Fruit fly (Drosophila melanogaster) whole organism, embryonic: ENCODE results near the gene Mer.

Experiments used
- Asciz ChIP-seq: fragments of 200-800 bp; sonication (Bioruptor generic); optimal IDR thresholded peaks from 2 replicates; lab custom pipeline; 2017; ENCODE audit warnings: missing biosample characterization, mild to moderate bottlenecking, missing genetic modification characterization, missing genetic modification reagents
- Bteb2 ChIP-seq: fragments of 200-800 bp; sonication (Bioruptor generic); optimal IDR thresholded peaks from 2 replicates; lab custom pipeline; 2016; ENCODE audit warnings: missing biosample characterization, missing genetic modification characterization
- CG10267 ChIP-seq: fragments of 200-800 bp; sonication (Bioruptor generic); optimal IDR thresholded peaks from 2 replicates; lab custom pipeline; 2018; ENCODE audit warnings: missing biosample characterization, mild to moderate bottlenecking, missing genetic modification characterization, moderate library complexity
- CG11696 ChIP-seq: fragments of 200-800 bp; sonication (Bioruptor generic); IDR thresholded peaks from 2 replicates; pipeline ENCODE4 v1.3.6; 2022; ENCODE audit warnings: missing biosample characterization, missing genetic modification characterization
- CG14441 ChIP-seq: fragments of 200-800 bp; sonication (Bioruptor generic); IDR thresholded peaks from 2 replicates; pipeline ENCODE4 v1.3.6; 2022; ENCODE audit warnings: missing biosample characterization, missing genetic modification characterization
- CG15269 ChIP-seq: fragments of 200-800 bp; sonication (Bioruptor generic); optimal IDR thresholded peaks from 2 replicates; lab custom pipeline; 2018; ENCODE audit warnings: missing biosample characterization, mild to moderate bottlenecking, missing genetic modification characterization, moderate library complexity
- CG16813 ChIP-seq: fragments of 200-800 bp; sonication (Bioruptor generic); IDR thresholded peaks from 3 replicates; pipeline ENCODE4 v1.3.6; 2022; ENCODE audit warnings: missing biosample characterization, missing genetic modification characterization; ENCODE audit not compliant: partially characterized antibody
- CG17385 ChIP-seq: fragments of 200-800 bp; sonication (Bioruptor generic); optimal IDR thresholded peaks from 3 replicates; lab custom pipeline; 2018; ENCODE audit warnings: missing biosample characterization, mild to moderate bottlenecking, missing genetic modification characterization
- CG30020 ChIP-seq: fragments of 200-800 bp; optimal IDR thresholded peaks from 2 replicates; lab custom pipeline; 2019; ENCODE audit warnings: missing biosample characterization, mild to moderate bottlenecking, missing genetic modification characterization, moderate library complexity
- CG30431 ChIP-seq: fragments of 200-800 bp; sonication (Bioruptor generic); optimal IDR thresholded peaks from 2 replicates; lab custom pipeline; 2017; ENCODE audit warnings: missing biosample characterization, missing genetic modification characterization
- CG31224 ChIP-seq: fragments of 200-800 bp; sonication (Bioruptor generic); IDR thresholded peaks from 2 replicates; pipeline ENCODE4 v1.3.6; 2022; ENCODE audit warnings: missing biosample characterization, missing genetic modification characterization
- CG4360 ChIP-seq: fragments of 200-800 bp; sonication (Bioruptor generic); IDR thresholded peaks from 2 replicates; pipeline ENCODE4 v1.3.6; 2022; ENCODE audit warnings: missing biosample characterization, missing genetic modification characterization
- CG4424 ChIP-seq: fragments of 200-800 bp; sonication (Bioruptor generic); optimal IDR thresholded peaks from 3 replicates; lab custom pipeline; 2016; ENCODE audit warnings: missing biosample characterization, missing genetic modification characterization
- CG5953 ChIP-seq: fragments of 200-800 bp; sonication (Bioruptor generic); IDR thresholded peaks from 2 replicates; pipeline ENCODE4 v1.3.6; 2022; ENCODE audit warnings: missing biosample characterization, missing genetic modification characterization
- CG6254 ChIP-seq: fragments of 200-800 bp; sonication (Bioruptor generic); optimal IDR thresholded peaks from 3 replicates; lab custom pipeline; 2017; ENCODE audit warnings: mild to moderate bottlenecking, missing biosample characterization, missing genetic modification reagents, missing genetic modification characterization
- CG6654 ChIP-seq: fragments of 200-800 bp; sonication (Bioruptor generic); optimal IDR thresholded peaks from 2 replicates; lab custom pipeline; 2017; ENCODE audit warnings: missing biosample characterization, mild to moderate bottlenecking, missing genetic modification characterization
- CG7963 ChIP-seq: fragments of 200-800 bp; sonication (Bioruptor generic); IDR thresholded peaks from 3 replicates; pipeline ENCODE4 v1.3.6; 2022; ENCODE audit warnings: missing biosample characterization, missing genetic modification characterization; ENCODE audit not compliant: partially characterized antibody
- CG7987 ChIP-seq: fragments of 200-800 bp; sonication (Bioruptor generic); optimal IDR thresholded peaks from 2 replicates; lab custom pipeline; 2018; ENCODE audit warnings: missing biosample characterization, mild to moderate bottlenecking, missing genetic modification characterization, moderate library complexity
- CG8290 ChIP-seq, 3 experiments: fragments of 200-800 bp; sonication (Bioruptor generic); optimal IDR thresholded peaks; 2 replicates each; lab custom pipeline; 2016 to 2019; ENCODE audit warnings: missing biosample characterization in 3 of 3, missing genetic modification characterization in 3 of 3, mild to moderate bottlenecking in 2 of 3, moderate library complexity in 1 of 3
- CG8388 ChIP-seq: fragments of 200-800 bp; sonication (Bioruptor generic); optimal IDR thresholded peaks from 2 replicates; lab custom pipeline; 2019; ENCODE audit warnings: missing biosample characterization, mild to moderate bottlenecking, missing genetic modification characterization, moderate library complexity
- Dp ChIP-seq: fragments of 200-800 bp; sonication (Bioruptor generic); optimal IDR thresholded peaks from 2 replicates; lab custom pipeline; 2018; ENCODE audit warnings: missing biosample characterization, mild to moderate bottlenecking, missing genetic modification characterization, moderate library complexity
- HLH54F ChIP-seq: fragments of 200-800 bp; sonication (Bioruptor generic); optimal IDR thresholded peaks from 3 replicates; lab custom pipeline; 2016; ENCODE audit warnings: missing biosample characterization, missing genetic modification characterization
- Lim3 ChIP-seq: fragments of 200-800 bp; sonication (Bioruptor generic); IDR thresholded peaks from 2 replicates; pipeline ENCODE4 v1.3.6; 2022; ENCODE audit warnings: missing biosample characterization, missing genetic modification characterization
- Neu2 ChIP-seq: fragments of 200-800 bp; sonication (Bioruptor generic); optimal IDR thresholded peaks from 3 replicates; lab custom pipeline; 2016; ENCODE audit warnings: missing biosample characterization, missing genetic modification characterization, borderline replicate concordance
- Ptx1 ChIP-seq: fragments of 200-800 bp; sonication (Bioruptor generic); IDR thresholded peaks from 2 replicates; pipeline ENCODE4 v1.3.6; 2022; ENCODE audit warnings: missing biosample characterization, missing genetic modification characterization
- Rfx ChIP-seq: fragments of 200-800 bp; sonication (Bioruptor generic); IDR thresholded peaks from 2 replicates; pipeline ENCODE4 v1.3.6; 2022; ENCODE audit warnings: missing biosample characterization, missing genetic modification characterization
- Sox102F ChIP-seq: fragments of 200-800 bp; sonication (Bioruptor generic); optimal IDR thresholded peaks from 2 replicates; lab custom pipeline; 2018; ENCODE audit warnings: missing biosample characterization, mild to moderate bottlenecking, missing genetic modification characterization, moderate library complexity
- Taf1 ChIP-seq: fragments of 200-800 bp; sonication (Bioruptor generic); IDR thresholded peaks from 2 replicates; pipeline ENCODE4 v1.3.6; 2022; ENCODE audit warnings: missing biosample characterization, missing genetic modification characterization
- Tbp ChIP-seq: fragments of >200 bp; optimal IDR thresholded peaks from 2 replicates; lab custom pipeline; 2018; ENCODE audit warnings: missing biosample characterization, missing genetic modification characterization
- Vsx1 ChIP-seq: fragments of 200-800 bp; sonication (Bioruptor generic); optimal IDR thresholded peaks from 2 replicates; lab custom pipeline; 2017; ENCODE audit warnings: missing biosample characterization, mild to moderate bottlenecking, missing genetic modification characterization, missing genetic modification reagents
- ase ChIP-seq: fragments of 200-800 bp; sonication (Bioruptor generic); IDR thresholded peaks from 3 replicates; pipeline ENCODE4 v1.3.6; 2022; ENCODE audit warnings: missing biosample characterization, missing genetic modification characterization
- bowl ChIP-seq: fragments of 200-800 bp; sonication (Bioruptor generic); IDR thresholded peaks from 2 replicates; pipeline ENCODE4 v1.3.6; 2022; ENCODE audit warnings: missing biosample characterization, missing genetic modification characterization
- corto ChIP-seq: fragments of 200-800 bp; sonication (Bioruptor generic); optimal IDR thresholded peaks from 2 replicates; lab custom pipeline; 2016; ENCODE audit warnings: missing biosample characterization, mild to moderate bottlenecking, missing genetic modification characterization, moderate library complexity
- dpn ChIP-seq, 2 experiments: fragments of 200-800 bp; sonication (Bioruptor generic); optimal IDR thresholded peaks; 3 replicates each; lab custom pipeline; 2016; ENCODE audit warnings: missing biosample characterization in 2 of 2, missing genetic modification characterization in 2 of 2
- dysf ChIP-seq: fragments of 200-800 bp; sonication (Bioruptor generic); IDR thresholded peaks from 3 replicates; pipeline ENCODE4 v1.3.6; 2022; ENCODE audit warnings: missing biosample characterization, missing genetic modification characterization
- fd64A ChIP-seq: fragments of 200-800 bp; sonication (Bioruptor generic); optimal IDR thresholded peaks from 3 replicates; lab custom pipeline; 2018; ENCODE audit warnings: missing biosample characterization, mild to moderate bottlenecking, missing genetic modification characterization
- jigr1 ChIP-seq: fragments of 200-800 bp; sonication (Bioruptor generic); IDR thresholded peaks from 3 replicates; pipeline ENCODE4 v1.3.6; 2022; ENCODE audit warnings: missing biosample characterization, missing genetic modification characterization
- klu ChIP-seq: fragments of 200-800 bp; sonication (Bioruptor generic); IDR thresholded peaks from 2 replicates; pipeline ENCODE4 v1.3.6; 2022; ENCODE audit warnings: missing biosample characterization, missing genetic modification characterization
- nerfin-1 ChIP-seq: fragments of 200-800 bp; sonication (Bioruptor generic); optimal IDR thresholded peaks from 3 replicates; lab custom pipeline; 2019; ENCODE audit warnings: missing biosample characterization, mild to moderate bottlenecking, missing genetic modification characterization, moderate library complexity
- onecut ChIP-seq: fragments of 200-800 bp; sonication (Bioruptor generic); IDR thresholded peaks from 2 replicates; pipeline ENCODE4 v1.3.6; 2022; ENCODE audit warnings: missing biosample characterization, missing genetic modification characterization
- peb ChIP-seq: fragments of 200-800 bp; sonication (Bioruptor generic); IDR thresholded peaks from 2 replicates; pipeline ENCODE4 v1.3.6; 2022; ENCODE audit warnings: missing biosample characterization, missing genetic modification characterization
- pita ChIP-seq: fragments of 200-800 bp; sonication (Bioruptor generic); optimal IDR thresholded peaks from 2 replicates; lab custom pipeline; 2017; ENCODE audit warnings: missing biosample characterization, mild to moderate bottlenecking, missing genetic modification characterization
- sisA ChIP-seq: fragments of 200-800 bp; sonication (Bioruptor generic); IDR thresholded peaks from 2 replicates; pipeline ENCODE4 v1.3.6; 2022; ENCODE audit warnings: missing biosample characterization, missing genetic modification characterization
- so ChIP-seq: fragments of 200-800 bp; sonication (Bioruptor generic); IDR thresholded peaks from 3 replicates; pipeline ENCODE4 v1.3.6; 2022; ENCODE audit warnings: missing biosample characterization, missing genetic modification characterization
- sqz ChIP-seq: fragments of 200-800 bp; sonication (Bioruptor generic); optimal IDR thresholded peaks from 3 replicates; lab custom pipeline; 2018; ENCODE audit warnings: missing biosample characterization, mild to moderate bottlenecking, missing genetic modification characterization
- ssp ChIP-seq: fragments of 200-800 bp; sonication (Bioruptor generic); IDR thresholded peaks from 2 replicates; pipeline ENCODE4 v1.3.6; 2022; ENCODE audit warnings: missing biosample characterization, missing genetic modification characterization
- stwl ChIP-seq: fragments of 200-800 bp; sonication (Bioruptor generic); optimal IDR thresholded peaks from 3 replicates; lab custom pipeline; 2018; ENCODE audit warnings: missing biosample characterization, mild to moderate bottlenecking, missing genetic modification characterization, moderate library complexity
- sug ChIP-seq: fragments of 200-800 bp; optimal IDR thresholded peaks from 2 replicates; lab custom pipeline; 2019; ENCODE audit warnings: missing biosample characterization, mild to moderate bottlenecking, missing genetic modification characterization, moderate library complexity
- tgo ChIP-seq: fragments of 200-800 bp; sonication (Bioruptor generic); IDR thresholded peaks from 3 replicates; pipeline ENCODE4 v1.3.6; 2022; ENCODE audit warnings: missing biosample characterization, missing genetic modification characterization
- tin ChIP-seq: fragments of 200-800 bp; sonication (Bioruptor generic); optimal IDR thresholded peaks from 3 replicates; lab custom pipeline; 2016; ENCODE audit warnings: missing biosample characterization, missing genetic modification characterization
- zen2 ChIP-seq: fragments of 200-800 bp; sonication (Bioruptor generic); IDR thresholded peaks from 3 replicates; pipeline ENCODE4 v1.3.6; 2022; ENCODE audit warnings: missing biosample characterization, missing genetic modification characterization; ENCODE audit not compliant: partially characterized antibody

Gene Mer

dm6 chrX:19668405-19668804, 24.9 kb downstream of the Mer start (continued):
- peak; percentile 94 for TF ChIP-seq CG17385 (GFP tag; lab: Kevin White, UChicago)
- TF ChIP-seq Sox102F (GFP tag; lab: Kevin White, UChicago) = peak; percentile 95
- peak; percentile 94 for TF ChIP-seq CG8388 (GFP tag; lab: Kevin White, UChicago)
- TF ChIP-seq sisA (GFP tag; lab: Robert Waterston, UW) = peak; percentile 95
- peak; percentile 96 for TF ChIP-seq HLH54F (GFP tag; lab: Kevin White, UChicago)
- peak; percentile 86 for TF ChIP-seq ase (GFP tag; lab: Robert Waterston, UW)
- peak; percentile 96 for TF ChIP-seq CG5953 (GFP tag; lab: Robert Waterston, UW)
- peak; percentile 97 for TF ChIP-seq CG30431 (GFP tag; lab: Kevin White, UChicago)
- TF ChIP-seq bowl (GFP tag; lab: Robert Waterston, UW) = peak; percentile 93
- TF ChIP-seq ssp = peak; percentile 79
- TF ChIP-seq CG14441 (GFP tag; lab: Robert Waterston, UW) = peak; percentile 92
- TF ChIP-seq Rfx (GFP tag; lab: Robert Waterston, UW) = peak; percentile 95
- peak; percentile 87 for TF ChIP-seq nerfin-1 (tag; lab: Kevin White, UChicago)
- TF ChIP-seq CG8290 (GFP tag; optimal IDR thresholded peaks at IDR 0.05; lab: Kevin White, UChicago) = peak; percentile 97
- TF ChIP-seq CG8290 (tag; optimal IDR thresholded peaks at IDR 0.05; lab: Kevin White, UChicago) = peak; percentile 92 to 98
- TF ChIP-seq CG30020 (tag; lab: Kevin White, UChicago) = peak; percentile 81
- TF ChIP-seq dysf (GFP tag; lab: Robert Waterston, UW) = peak; percentile 95
- TF ChIP-seq Bteb2 (GFP tag; lab: Kevin White, UChicago) = peak; percentile 95
- TF ChIP-seq CG4360 (GFP tag; lab: Robert Waterston, UW) = peak; percentile 46; the same call in 1 of the 2 replicates
- peak; percentile 86 for TF ChIP-seq CG7987
- peak; percentile 92 for TF ChIP-seq tgo (GFP tag; lab: Robert Waterston, UW)
- peak; percentile 91 for TF ChIP-seq Vsx1 (GFP tag; lab: Kevin White, UChicago)
- peak; percentile 87 for TF ChIP-seq CG10267 (tag; lab: Kevin White, UChicago)
- TF ChIP-seq CG6654 (GFP tag; lab: Kevin White, UChicago) = peak; percentile 78
- no peak for TF ChIP-seq pita (GFP tag; lab: Kevin White, UChicago)
- peak; percentile 94 for TF ChIP-seq CG4424 (GFP tag; lab: Kevin White, UChicago)
- peak; percentile 98 for TF ChIP-seq dpn (GFP tag; optimal IDR thresholded peaks at IDR 0.05; lab: Kevin White, UChicago)
- TF ChIP-seq Taf1 (GFP tag; lab: Robert Waterston, UW) = peak; percentile 87
- TF ChIP-seq CG16813 (GFP tag; lab: Robert Waterston, UW) = no peak
- peak; percentile 85 for TF ChIP-seq fd64A
- peak; percentile 86 for TF ChIP-seq klu (GFP tag; lab: Robert Waterston, UW)
- peak; percentile 78 for TF ChIP-seq CG11696 (GFP tag; lab: Robert Waterston, UW)
- TF ChIP-seq Asciz (GFP tag; lab: Kevin White, UChicago) = peak; percentile 77
- peak; percentile 94 for TF ChIP-seq so
- peak; percentile 94 for TF ChIP-seq sug (tag; lab: Kevin White, UChicago)
- TF ChIP-seq CG31224 (GFP tag; lab: Robert Waterston, UW) = peak; percentile 79
- TF ChIP-seq Lim3 (GFP tag; lab: Robert Waterston, UW) = peak; percentile 83
- TF ChIP-seq corto (GFP tag; lab: Kevin White, UChicago) = peak; percentile 98
- peak; percentile 77 for TF ChIP-seq Neu2 (GFP tag; lab: Kevin White, UChicago)
- peak; percentile 59 for TF ChIP-seq stwl
- peak; percentile 64; the same call in 2 of the 3 replicates for TF ChIP-seq jigr1 (GFP tag; lab: Robert Waterston, UW)
- no peak for TF ChIP-seq CG7963 (GFP tag; lab: Robert Waterston, UW)
- TF ChIP-seq Tbp (GFP tag; lab: Kevin White, UChicago) = no peak
- TF ChIP-seq sqz (GFP tag; lab: Kevin White, UChicago) = peak; percentile 78
- peak; percentile 97 for TF ChIP-seq CG15269 (tag; lab: Kevin White, UChicago)
- TF ChIP-seq tin (GFP tag; lab: Kevin White, UChicago) = peak; percentile 97
- peak; percentile 88 for TF ChIP-seq peb
- TF ChIP-seq Dp = peak; percentile 12
- TF ChIP-seq Ptx1 = peak; percentile 90
- peak; percentile 96 for TF ChIP-seq onecut (GFP tag; lab: Robert Waterston, UW)
- no peak for TF ChIP-seq zen2 (GFP tag; lab: Robert Waterston, UW)
- peak; percentile 91 for TF ChIP-seq CG6254 (GFP tag; lab: Kevin White, UChicago)
